Worm (Caenorhabditis elegans): ENCODE data around the gene idpc-7.

Gene idpc-7

DNA sequence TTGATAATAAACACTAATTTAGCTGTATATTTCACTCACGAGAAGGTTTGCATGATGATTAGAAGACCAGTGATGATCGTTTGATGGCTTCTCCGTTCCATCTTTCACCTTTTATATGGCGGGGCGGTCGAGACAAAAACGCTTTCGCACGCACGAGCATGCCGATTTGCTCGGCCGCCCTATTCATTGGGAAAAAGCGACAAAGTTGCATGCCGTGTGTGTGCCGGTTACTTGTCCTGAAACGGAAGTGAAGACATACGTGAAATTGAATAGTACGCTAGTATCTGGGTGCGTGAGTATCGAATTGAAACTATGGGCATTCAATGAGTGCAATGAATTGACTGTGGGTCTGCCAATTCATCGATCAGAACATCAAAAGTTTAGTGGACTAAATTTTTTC, 4.0 kb upstream of the idpc-7 start, which contains the start of gene idpc-5:
TSS of gene idpc-5 (minus strand) at position 101 of the 400 bp plus-strand sequence.
- TF ChIP-seq egl-27 (tag; optimal IDR thresholded peaks at IDR 0.05) (no peak), lin-11 (tag; optimal IDR thresholded peaks at IDR 0.05) (no peak), elt-3 (tag; optimal IDR thresholded peaks at IDR 0.05) (no peak), crh-2 (tag; optimal IDR thresholded peaks at IDR 0.05) (no peak), lin-13 (GFP tag; optimal IDR thresholded peaks at IDR 0.05) (no peak), nhr-12 (tag; optimal IDR thresholded peaks at IDR 0.05) (no peak), lin-39 (tag; optimal IDR thresholded peaks at IDR 0.05) (no peak), zag-1 (tag; optimal IDR thresholded peaks at IDR 0.05) (no peak), elt-1 (tag; optimal IDR thresholded peaks at IDR 0.05) (no peak), C34F6.9 (tag; optimal IDR thresholded peaks at IDR 0.05) (no peak), ztf-1 (GFP tag; conservative IDR thresholded peaks at IDR 0.05) (no peak), ceh-16 (tag; optimal IDR thresholded peaks at IDR 0.05) (no peak), ceh-82 (tag; optimal IDR thresholded peaks at IDR 0.05) (no peak), nhr-6 (tag; optimal IDR thresholded peaks at IDR 0.05) (no peak), gmeb-1 (tag; optimal IDR thresholded peaks at IDR 0.05) (no peak)

DNA sequence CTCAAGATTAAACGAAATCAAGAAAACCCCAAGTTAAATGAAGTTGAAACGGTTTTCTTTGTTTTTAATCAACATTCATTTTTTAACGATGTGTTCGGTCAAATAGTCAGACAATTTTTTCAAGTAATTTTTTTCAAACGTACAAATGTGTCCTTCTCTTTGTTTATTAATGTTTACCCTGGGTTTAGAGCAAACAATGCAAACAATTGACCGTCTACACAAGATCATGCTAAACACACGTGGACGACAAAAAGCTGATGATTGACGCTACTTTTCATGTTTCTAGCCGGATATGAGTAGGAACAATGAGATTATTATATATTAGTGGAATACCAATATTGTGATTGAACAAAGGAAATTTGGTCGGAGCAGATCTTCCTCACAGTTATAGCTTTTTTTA, 2.6 kb upstream of the idpc-7 start:
- no peak for TF ChIP-seq dmd-4 (tag; optimal IDR thresholded peaks at IDR 0.05)
- TF ChIP-seq F13H6.1 (tag; optimal IDR thresholded peaks at IDR 0.05): no peak
- TF ChIP-seq egl-27 (tag; optimal IDR thresholded peaks at IDR 0.05): no peak

DNA sequence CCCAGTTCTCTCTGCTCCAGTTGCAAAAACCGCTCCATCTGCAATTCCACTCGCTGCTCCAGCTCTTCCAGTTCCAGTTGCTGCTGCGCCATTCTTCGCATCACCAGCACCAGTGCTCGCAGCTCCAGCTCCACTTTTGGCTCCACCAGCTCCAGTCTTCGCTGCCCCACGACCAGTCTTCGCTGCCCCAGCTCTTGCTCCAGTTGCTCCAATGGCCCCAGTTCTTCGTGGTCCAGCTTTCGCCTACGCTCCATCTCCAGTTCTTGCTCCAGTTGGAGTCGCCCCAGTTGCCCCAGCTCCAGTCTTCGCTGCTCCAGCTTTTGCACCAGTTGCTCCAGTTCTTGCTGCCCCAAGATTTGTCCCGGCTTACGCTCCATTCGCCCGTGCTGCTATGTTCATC, 1.6 kb upstream of the idpc-7 start:
- TF ChIP-seq elt-1 (tag; optimal IDR thresholded peaks at IDR 0.05) (no peak), unc-62 (GFP tag; optimal IDR thresholded peaks at IDR 0.05) (no peak), sma-9 (GFP tag; optimal IDR thresholded peaks at IDR 0.05) (no peak), sma-9 (tag; optimal IDR thresholded peaks at IDR 0.05) (no peak), F13H6.1 (tag; optimal IDR thresholded peaks at IDR 0.05) (no peak), mdl-1 (tag; optimal IDR thresholded peaks at IDR 0.05) (no peak), alr-1 (tag; optimal IDR thresholded peaks at IDR 0.05) (no peak)

DNA sequence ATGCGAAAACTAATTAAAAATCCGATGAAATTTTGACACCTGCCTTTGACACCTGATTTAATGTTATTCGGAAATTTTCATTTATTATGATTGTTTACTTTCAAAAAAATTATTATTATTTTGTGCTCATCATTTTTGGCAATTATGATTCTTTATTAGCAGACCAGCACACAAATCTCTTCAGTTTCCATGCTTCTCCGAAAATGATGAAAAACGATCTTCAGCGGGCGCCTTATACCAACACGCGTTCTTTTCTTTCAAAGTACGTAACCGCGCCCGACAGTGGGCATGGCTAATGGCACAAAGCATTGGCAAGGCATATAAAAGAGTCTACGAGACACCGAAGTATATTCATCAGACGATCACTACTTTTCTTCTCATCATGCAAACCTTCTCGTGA, 1.0 kb upstream of the idpc-7 start, which contains the start of gene idpc-6:
TSS of gene idpc-6 (plus strand) at position 301 of the 400 bp plus-strand sequence.
- TF ChIP-seq sem-4 (tag; optimal IDR thresholded peaks at IDR 0.05) (no peak), lin-11 (tag; optimal IDR thresholded peaks at IDR 0.05) (no peak), ZK546.5 (tag; optimal IDR thresholded peaks at IDR 0.05) (no peak), nhr-10 (tag; optimal IDR thresholded peaks at IDR 0.05) (no peak), nhr-237 (tag; optimal IDR thresholded peaks at IDR 0.05) (no peak), elt-3 (tag; optimal IDR thresholded peaks at IDR 0.05) (no peak), lin-13 (GFP tag; optimal IDR thresholded peaks at IDR 0.05) (no peak), nhr-25 (tag; optimal IDR thresholded peaks at IDR 0.05) (no peak)

DNA sequence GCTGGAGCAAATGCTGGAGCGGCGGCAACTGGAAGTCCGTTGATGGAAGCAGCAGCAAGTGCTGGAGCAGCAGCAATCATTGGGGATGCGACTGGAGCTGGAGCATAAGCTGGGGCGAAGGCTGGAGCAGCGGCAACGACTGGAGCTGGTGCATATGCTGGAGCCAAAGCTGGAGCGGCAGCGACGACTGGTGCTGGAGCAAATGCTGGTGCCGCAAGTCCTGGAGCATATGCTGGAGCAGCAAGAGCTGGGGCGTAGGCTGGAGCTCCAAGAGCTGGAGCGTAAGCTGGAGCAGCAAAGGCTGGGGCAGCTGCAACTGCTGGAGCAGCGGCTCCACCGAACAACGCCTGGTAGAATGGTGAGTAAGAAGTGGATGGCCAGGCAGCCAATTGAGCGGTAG, 399 bp downstream of the idpc-7 start:
- TF ChIP-seq nhr-6 (tag; optimal IDR thresholded peaks at IDR 0.05): no peak
- TF ChIP-seq unc-39 (tag; optimal IDR thresholded peaks at IDR 0.05): no peak
- no peak for TF ChIP-seq lsy-2 (tag; optimal IDR thresholded peaks at IDR 0.05)
- no peak for TF ChIP-seq F13H6.1 (tag; optimal IDR thresholded peaks at IDR 0.05)
- no peak for TF ChIP-seq aly-2 (tag; optimal IDR thresholded peaks at IDR 0.05)

DNA sequence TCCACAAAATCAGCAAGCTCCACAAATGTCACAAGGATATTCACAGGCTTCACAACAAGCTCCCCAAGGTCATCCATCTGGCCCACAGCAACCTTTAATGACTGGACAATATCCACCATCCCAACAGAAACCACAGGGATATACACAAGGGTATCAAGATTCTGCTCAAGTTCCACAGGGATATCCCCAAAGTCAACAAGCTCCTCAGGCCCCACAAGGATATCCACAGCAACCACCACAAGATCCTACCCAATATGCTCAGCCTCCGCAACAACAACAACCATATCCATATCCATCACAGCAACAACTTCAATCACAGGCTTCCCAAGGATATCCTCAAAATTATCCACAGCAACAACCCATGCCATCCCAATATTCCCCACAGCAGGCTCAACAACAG, 2.1 kb downstream of the idpc-7 start:
- TF ChIP-seq F13H6.1 (tag; optimal IDR thresholded peaks at IDR 0.05) (no peak), nhr-77 (tag; optimal IDR thresholded peaks at IDR 0.05) (no peak), peb-1 (tag; optimal IDR thresholded peaks at IDR 0.05) (no peak)

DNA sequence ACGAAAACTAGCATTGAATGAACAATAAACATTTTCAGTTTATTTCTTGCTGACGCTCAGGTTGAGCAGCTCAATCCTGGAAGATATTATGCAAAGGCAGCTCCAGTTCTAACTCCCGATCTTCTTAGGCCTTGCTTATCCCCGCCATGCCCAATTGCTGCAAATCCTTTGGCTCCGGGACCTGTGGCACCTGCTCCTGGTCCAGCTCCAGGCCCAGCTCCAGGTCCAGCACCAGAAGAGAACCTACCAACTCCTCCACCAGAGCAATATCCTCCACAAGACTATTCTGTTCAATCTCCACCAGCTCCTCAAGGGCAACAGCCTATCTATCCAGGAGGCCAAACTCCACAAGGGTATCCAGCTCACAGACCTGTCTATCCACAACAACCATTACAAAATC, 2.7 kb downstream of the idpc-7 start:
- TF ChIP-seq ceh-16 (tag; optimal IDR thresholded peaks at IDR 0.05): no peak
- TF ChIP-seq ztf-1 (GFP tag; conservative IDR thresholded peaks at IDR 0.05): no peak
- no peak for TF ChIP-seq aly-2 (tag; optimal IDR thresholded peaks at IDR 0.05)
- TF ChIP-seq mdl-1 (tag; optimal IDR thresholded peaks at IDR 0.05): no peak
- no peak for TF ChIP-seq peb-1 (tag; optimal IDR thresholded peaks at IDR 0.05)
- TF ChIP-seq sma-3 (GFP tag; optimal IDR thresholded peaks at IDR 0.05): no peak
- no peak for TF ChIP-seq egl-27 (tag; optimal IDR thresholded peaks at IDR 0.05)
- TF ChIP-seq ceh-82 (tag; optimal IDR thresholded peaks at IDR 0.05): no peak
- no peak for TF ChIP-seq fos-1 (tag; optimal IDR thresholded peaks at IDR 0.05)
- TF ChIP-seq mab-5 (tag; optimal IDR thresholded peaks at IDR 0.05): no peak
- no peak for TF ChIP-seq lin-39 (tag; optimal IDR thresholded peaks at IDR 0.05)
- TF ChIP-seq crh-2 (tag; optimal IDR thresholded peaks at IDR 0.05): no peak
- TF ChIP-seq ztf-4 (tag; optimal IDR thresholded peaks at IDR 0.05): no peak
- TF ChIP-seq nhr-12 (tag; optimal IDR thresholded peaks at IDR 0.05): no peak
- TF ChIP-seq nhr-77 (tag; optimal IDR thresholded peaks at IDR 0.05): no peak
- TF ChIP-seq ztf-11 (tag; optimal IDR thresholded peaks at IDR 0.05): no peak
- no peak for TF ChIP-seq nhr-21 (tag; optimal IDR thresholded peaks at IDR 0.05)
